Worm (Caenorhabditis elegans) whole organism, L4/young adult: ENCODE results near the gene D1046.2.

ENCODE experiments used
- W03F9.2 ChIP-seq: fragments of 150-350 bp; optimal IDR thresholded peaks from 2 replicates; lab custom pipeline; 2014; ENCODE audit warnings: missing biosample characterization, missing genetic modification characterization
- dao-5 ChIP-seq: sonication (generic microtip); optimal IDR thresholded peaks from 2 replicates; lab custom pipeline; 2016; ENCODE audit warnings: missing genotype, missing genetic modification characterization, moderate library complexity, missing compliant biosample characterization
- him-1 ChIP-seq: sonication (generic microtip); optimal IDR thresholded peaks from 2 replicates; lab custom pipeline; 2016; ENCODE audit warnings: missing genotype, missing genetic modification reagents, missing genetic modification characterization, missing compliant biosample characterization

DNA sequence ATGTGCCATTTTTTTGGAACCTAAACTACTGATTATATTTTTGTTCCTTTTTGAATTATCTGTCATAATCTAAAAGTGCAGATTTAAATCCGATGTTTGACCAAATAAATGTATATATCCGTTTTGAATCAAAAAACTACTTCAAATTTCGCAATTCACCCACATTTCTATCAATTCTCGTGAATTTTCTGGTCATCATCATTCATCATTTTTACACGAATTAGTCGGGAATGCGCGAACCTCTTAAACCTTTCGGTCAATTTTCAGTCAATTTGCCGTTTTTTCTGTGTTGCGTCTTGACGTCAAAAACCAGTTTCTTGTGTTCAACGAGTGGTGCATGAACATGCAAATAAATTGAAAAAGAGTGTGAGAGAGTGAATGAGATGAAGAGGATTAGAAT lies 28.3 kb upstream of the D1046.2 start:
- TF ChIP-seq him-1 (tag; lab: Kevin White, UChicago), result no peak
- no peak for TF ChIP-seq dao-5
- TF ChIP-seq W03F9.2 (tag; lab: Kevin White, UChicago), result no peak
